Worm (Caenorhabditis elegans) whole organism, L3 larva: ENCODE results near the gene sphk-1.

Experiments
- R02D3.7 ChIP-seq: fragments of 150-350 bp; optimal IDR thresholded peaks from 2 replicates; lab custom pipeline; 2014; ENCODE audit warnings: missing biosample characterization, missing genetic modification characterization
- ZK546.5 ChIP-seq: sonication (generic microtip); optimal IDR thresholded peaks from 2 replicates; lab custom pipeline; 2017; ENCODE audit warnings: missing biosample characterization, missing genetic modification characterization
- ceh-9 ChIP-seq: sonication (generic microtip); optimal IDR thresholded peaks from 2 replicates; lab custom pipeline; 2018; ENCODE audit warnings: missing biosample characterization, missing genetic modification characterization
- egl-27 ChIP-seq: sonication (generic microtip); optimal IDR thresholded peaks from 4 replicates; lab custom pipeline; 2017; ENCODE audit warnings: missing biosample characterization, missing genetic modification reagents, missing genetic modification characterization
- elt-2 ChIP-seq: sonication (generic microtip); optimal IDR thresholded peaks from 2 replicates; lab custom pipeline; 2016; ENCODE audit warnings: missing genetic modification reagents, mild to moderate bottlenecking, missing genetic modification characterization, missing compliant biosample characterization
- fkh-10 ChIP-seq: sonication (generic microtip); optimal IDR thresholded peaks from 2 replicates; lab custom pipeline; 2017; ENCODE audit warnings: missing biosample characterization, missing genetic modification reagents, missing genetic modification characterization
- fos-1 ChIP-seq: fragments of 150-350 bp; optimal IDR thresholded peaks from 2 replicates; lab custom pipeline; 2014; ENCODE audit warnings: missing biosample characterization, missing genetic modification characterization
- nhr-12 ChIP-seq: fragments of 150-350 bp; optimal IDR thresholded peaks from 2 replicates; lab custom pipeline; 2014; ENCODE audit warnings: missing biosample characterization, missing genetic modification characterization
- nhr-237 ChIP-seq: fragments of 150-350 bp; optimal IDR thresholded peaks from 2 replicates; lab custom pipeline; 2014; ENCODE audit warnings: missing biosample characterization, missing genetic modification characterization
- pqm-1 ChIP-seq: fragments of 150-350 bp; optimal IDR thresholded peaks from 2 replicates; lab custom pipeline; 2017; ENCODE audit warnings: missing biosample characterization, missing genetic modification characterization, inconsistent platforms
- unc-62 ChIP-seq: fragments of 150-350 bp; sonication (generic microtip); optimal IDR thresholded peaks from 4 replicates; lab custom pipeline; 2014; ENCODE audit warnings: missing biosample characterization, missing genetic modification reagents, missing genetic modification characterization
- ztf-11 ChIP-seq: fragments of 150-350 bp; optimal IDR thresholded peaks from 2 replicates; lab custom pipeline; 2014; ENCODE audit warnings: missing biosample characterization, missing genetic modification characterization
- ztf-4 ChIP-seq: fragments of 150-350 bp; optimal IDR thresholded peaks from 2 replicates; lab custom pipeline; 2014; ENCODE audit warnings: missing biosample characterization, missing genetic modification characterization

- no peak for TF ChIP-seq egl-27 (tag; lab: Kevin White, UChicago)
- TF ChIP-seq fos-1 (tag; lab: Kevin White, UChicago) = no peak
- no peak for TF ChIP-seq ceh-9
- no peak for TF ChIP-seq fkh-10 (GFP tag; lab: Kevin White, UChicago)
- no peak for TF ChIP-seq nhr-237 (tag; lab: Kevin White, UChicago)
- TF ChIP-seq pqm-1 (tag; lab: Kevin White, UChicago) = no peak
- peak; percentile 27 for TF ChIP-seq unc-62 (GFP tag; lab: Kevin White, UChicago)
- TF ChIP-seq nhr-12 (tag; lab: Kevin White, UChicago) = no peak
- no peak for TF ChIP-seq ZK546.5 (tag; lab: Kevin White, UChicago)
- no peak for TF ChIP-seq ztf-11 (tag; lab: Kevin White, UChicago)
- peak; percentile 78 for TF ChIP-seq ztf-4 (tag; lab: Kevin White, UChicago)
- TF ChIP-seq R02D3.7 (tag; lab: Kevin White, UChicago) = peak; percentile 30
- TF ChIP-seq elt-2 (tag; lab: Kevin White, UChicago) = peak; percentile 60
Observed at ce11 chrII:8747246-8747938, 45.9 kb upstream of the sphk-1 start.
